Worm (Caenorhabditis elegans) whole organism, L1 larva: ENCODE results near the gene aptf-4.
A peak's percentile ranks its signal among the peaks of the same experiment; 100 is the strongest.

ENCODE experiments used
- aha-1 ChIP-seq: fragments of 150-350 bp; optimal IDR thresholded peaks from 2 replicates; lab custom pipeline; 2014; ENCODE audit warnings: missing biosample characterization, missing genetic modification characterization
- alr-1 ChIP-seq: fragments of 200-800 bp; sonication (Bioruptor generic); optimal IDR thresholded peaks from 2 replicates; lab custom pipeline; 2018; ENCODE audit warnings: borderline replicate concordance, mild to moderate bottlenecking, missing genetic modification characterization, missing compliant biosample characterization
- aly-2 ChIP-seq: fragments of 150-350 bp; optimal IDR thresholded peaks from 2 replicates; lab custom pipeline; 2014; ENCODE audit warnings: missing biosample characterization, missing genetic modification characterization
- ama-1 ChIP-seq: fragments of 150-350 bp; optimal IDR thresholded peaks from 2 replicates; lab custom pipeline; 2014
- blmp-1 ChIP-seq: fragments of 150-350 bp; optimal IDR thresholded peaks from 2 replicates; lab custom pipeline; 2014; ENCODE audit warnings: missing biosample characterization, missing genetic modification characterization
- ceh-63 ChIP-seq: fragments of 200-800 bp; sonication (Bioruptor generic); optimal IDR thresholded peaks from 2 replicates; lab custom pipeline; 2018; ENCODE audit warnings: mild to moderate bottlenecking, missing genetic modification characterization, missing compliant biosample characterization
- dsc-1 ChIP-seq: sonication (generic microtip); optimal IDR thresholded peaks from 2 replicates; lab custom pipeline; 2016; ENCODE audit warnings: mild to moderate bottlenecking, missing genetic modification characterization, missing compliant biosample characterization
- efl-3 ChIP-seq: fragments of 200-800 bp; sonication (Bioruptor generic); optimal IDR thresholded peaks from 2 replicates; lab custom pipeline; 2018; ENCODE audit warnings: mild to moderate bottlenecking, missing genetic modification characterization, missing compliant biosample characterization
- egl-13 ChIP-seq: sonication (generic microtip); optimal IDR thresholded peaks from 2 replicates; lab custom pipeline; 2016; ENCODE audit warnings: missing genotype, missing genetic modification reagents, missing genetic modification characterization, missing compliant biosample characterization
- elt-2 ChIP-seq: sonication (generic microtip); optimal IDR thresholded peaks from 2 replicates; lab custom pipeline; 2016; ENCODE audit warnings: missing genetic modification characterization, mild to moderate bottlenecking, inconsistent platforms, missing compliant biosample characterization, missing genetic modification reagents
- elt-3 ChIP-seq, 6 experiments: fragments of 150-350 bp in 1 of 6; sonication (generic microtip); optimal IDR thresholded peaks; 2 replicates each; lab custom pipeline; 2017 to 2018; ENCODE audit warnings: missing biosample characterization in 6 of 6, missing genetic modification characterization in 6 of 6, inconsistent platforms in 1 of 6
- ets-5 ChIP-seq: fragments of 200-800 bp; sonication (Bioruptor generic); IDR thresholded peaks from 2 replicates; pipeline ENCODE4 v1.3.6; 2022; ENCODE audit warnings: missing genetic modification characterization, missing compliant biosample characterization
- fkh-10 ChIP-seq: sonication (generic microtip); optimal IDR thresholded peaks from 2 replicates; lab custom pipeline; 2017; ENCODE audit warnings: missing biosample characterization, missing genetic modification reagents, missing genetic modification characterization
- fos-1 ChIP-seq: fragments of 150-350 bp; optimal IDR thresholded peaks from 2 replicates; lab custom pipeline; 2014; ENCODE audit warnings: missing biosample characterization, missing genetic modification characterization
- grh-1 ChIP-seq: fragments of 200-800 bp; sonication (Bioruptor generic); IDR thresholded peaks from 2 replicates; pipeline ENCODE4 v1.3.6; 2022; ENCODE audit warnings: missing genetic modification reagents, missing genetic modification characterization, missing compliant biosample characterization
- hlh-17 ChIP-seq: fragments of 200-800 bp; sonication (Bioruptor generic); optimal IDR thresholded peaks from 2 replicates; lab custom pipeline; 2018; ENCODE audit warnings: missing genetic modification characterization, mild to moderate bottlenecking, missing compliant biosample characterization, moderate library complexity, borderline replicate concordance
- hlh-4 ChIP-seq: sonication (generic microtip); optimal IDR thresholded peaks from 2 replicates; lab custom pipeline; 2016; ENCODE audit warnings: mild to moderate bottlenecking, missing genetic modification characterization, missing compliant biosample characterization
- hpl-2 ChIP-seq: fragments of 150-350 bp; optimal IDR thresholded peaks from 2 replicates; lab custom pipeline; 2014; ENCODE audit warnings: missing biosample characterization, missing genetic modification reagents, missing genetic modification characterization
- isw-1 ChIP-seq: fragments of 200-800 bp; sonication (Bioruptor generic); IDR thresholded peaks from 2 replicates; pipeline ENCODE4 v1.3.6; 2022; ENCODE audit warnings: missing genetic modification characterization, missing compliant biosample characterization
- lin-13 ChIP-seq: fragments of 150-350 bp; optimal IDR thresholded peaks from 2 replicates; lab custom pipeline; 2014; ENCODE audit warnings: missing biosample characterization, missing genetic modification reagents, missing genetic modification characterization
- lin-14 ChIP-seq: fragments of 200-800 bp; sonication (Bioruptor generic); optimal IDR thresholded peaks from 2 replicates; lab custom pipeline; 2018; ENCODE audit warnings: mild to moderate bottlenecking, missing genetic modification characterization, moderate library complexity, missing compliant biosample characterization
- lin-39 ChIP-seq: fragments of 150-350 bp; optimal IDR thresholded peaks from 2 replicates; lab custom pipeline; 2014; ENCODE audit warnings: missing biosample characterization, missing genetic modification reagents, missing genetic modification characterization
- lir-3 ChIP-seq: sonication (generic microtip); optimal IDR thresholded peaks from 2 replicates; lab custom pipeline; 2016; ENCODE audit warnings: mild to moderate bottlenecking, missing genetic modification characterization, moderate library complexity, missing compliant biosample characterization; ENCODE audit not compliant: poor library complexity
- lsy-2 ChIP-seq, 2 experiments: fragments of 150-350 bp; optimal IDR thresholded peaks; 2 replicates each; lab custom pipeline; 2014; ENCODE audit warnings: missing biosample characterization in 2 of 2, missing genetic modification characterization in 2 of 2
- mef-2 ChIP-seq: fragments of 150-350 bp; optimal IDR thresholded peaks from 2 replicates; lab custom pipeline; 2014; ENCODE audit warnings: missing biosample characterization, missing genetic modification characterization
- nhr-11 ChIP-seq: fragments of 150-350 bp; optimal IDR thresholded peaks from 2 replicates; lab custom pipeline; 2014; ENCODE audit warnings: missing biosample characterization, missing genetic modification characterization
- nhr-19 ChIP-seq: fragments of 200-800 bp; sonication (Bioruptor generic); conservative IDR thresholded peaks from 2 replicates; pipeline ENCODE4 v1.3.6; 2022; ENCODE audit warnings: missing genetic modification characterization, missing compliant biosample characterization
- nhr-20 ChIP-seq: sonication (generic microtip); optimal IDR thresholded peaks from 2 replicates; lab custom pipeline; 2016; ENCODE audit warnings: mild to moderate bottlenecking, missing genetic modification characterization, missing compliant biosample characterization
- nhr-71 ChIP-seq: sonication (generic microtip); optimal IDR thresholded peaks from 2 replicates; lab custom pipeline; 2016; ENCODE audit warnings: mild to moderate bottlenecking, missing genetic modification characterization, moderate library complexity, missing compliant biosample characterization
- nhr-77 ChIP-seq: fragments of 150-350 bp; optimal IDR thresholded peaks from 2 replicates; lab custom pipeline; 2014; ENCODE audit warnings: missing biosample characterization, missing genetic modification characterization
- nhr-90 ChIP-seq: sonication (generic microtip); optimal IDR thresholded peaks from 2 replicates; lab custom pipeline; 2016; ENCODE audit warnings: mild to moderate bottlenecking, missing genetic modification characterization, missing compliant biosample characterization; ENCODE audit not compliant: poor library complexity
- pag-3 ChIP-seq: sonication (generic microtip); optimal IDR thresholded peaks from 2 replicates; lab custom pipeline; 2017; ENCODE audit warnings: missing genetic modification characterization, mild to moderate bottlenecking, missing compliant biosample characterization, antibody characterized with exemption, borderline replicate concordance; ENCODE audit not compliant: insufficient read depth
- rnt-1 ChIP-seq: sonication (generic microtip); optimal IDR thresholded peaks from 2 replicates; lab custom pipeline; 2016; ENCODE audit warnings: mild to moderate bottlenecking, missing genetic modification characterization, moderate library complexity, missing compliant biosample characterization
- skn-1 ChIP-seq: fragments of 150-350 bp; optimal IDR thresholded peaks from 2 replicates; lab custom pipeline; 2014; ENCODE audit warnings: missing biosample characterization, missing genetic modification characterization
- snu-23 ChIP-seq: sonication (generic microtip); optimal IDR thresholded peaks from 2 replicates; lab custom pipeline; 2016; ENCODE audit warnings: missing genetic modification characterization, missing compliant biosample characterization
- swsn-7 ChIP-seq: sonication (generic microtip); optimal IDR thresholded peaks from 2 replicates; lab custom pipeline; 2016; ENCODE audit warnings: missing genetic modification characterization, missing compliant biosample characterization
- tbx-2 ChIP-seq: sonication (generic microtip); optimal IDR thresholded peaks from 2 replicates; lab custom pipeline; 2016; ENCODE audit warnings: missing genetic modification characterization, missing compliant biosample characterization
- tlp-1 ChIP-seq: fragments of 150-350 bp; optimal IDR thresholded peaks from 2 replicates; lab custom pipeline; 2014; ENCODE audit warnings: missing biosample characterization, missing genetic modification characterization
- unc-130 ChIP-seq: fragments of 150-350 bp; optimal IDR thresholded peaks from 2 replicates; lab custom pipeline; 2017; ENCODE audit warnings: missing biosample characterization, missing genetic modification characterization, inconsistent platforms
- unc-62 ChIP-seq: fragments of 150-350 bp; optimal IDR thresholded peaks from 2 replicates; lab custom pipeline; 2014; ENCODE audit warnings: missing biosample characterization, missing genetic modification reagents, missing genetic modification characterization
- xbp-1 ChIP-seq: sonication (generic microtip); optimal IDR thresholded peaks from 2 replicates; lab custom pipeline; 2016; ENCODE audit warnings: missing genetic modification characterization, missing compliant biosample characterization
- zag-1 ChIP-seq: fragments of 150-350 bp; optimal IDR thresholded peaks from 2 replicates; lab custom pipeline; 2014; ENCODE audit warnings: missing biosample characterization, missing genetic modification characterization
- ztf-11 ChIP-seq, 2 experiments: sonication (generic microtip); optimal IDR thresholded peaks; 2 replicates each; lab custom pipeline; 2016 to 2017; ENCODE audit warnings: missing genetic modification characterization in 2 of 2, missing biosample characterization in 1 of 2, missing compliant biosample characterization in 1 of 2

Gene aptf-4

ce11 chrII:8585921-8586320, 4.9 kb upstream of the aptf-4 start:
- TF ChIP-seq aha-1 (tag; lab: Kevin White, UChicago) (no peak), nhr-11 (tag; lab: Kevin White, UChicago) (no peak), zag-1 (tag; lab: Kevin White, UChicago) (no peak), fos-1 (tag; lab: Kevin White, UChicago) (no peak)

- no peak for TF ChIP-seq unc-130 (tag; lab: Kevin White, UChicago)
- TF ChIP-seq tbx-2 (tag; lab: Kevin White, UChicago) = peak; percentile 39
- TF ChIP-seq egl-13 (tag; lab: Kevin White, UChicago) = no peak
- peak; percentile 14 for TF ChIP-seq blmp-1 (tag; lab: Kevin White, UChicago)
- no peak for TF ChIP-seq rnt-1 (tag; lab: Kevin White, UChicago)
- TF ChIP-seq nhr-71 (tag; lab: Kevin White, UChicago) = peak; percentile 39
- TF ChIP-seq fos-1 (tag; lab: Kevin White, UChicago) = no peak
- no peak for TF ChIP-seq ceh-63 (GFP tag; lab: Kevin White, UChicago)
- TF ChIP-seq snu-23 = no peak
- TF ChIP-seq zag-1 (tag; lab: Kevin White, UChicago) = no peak
- TF ChIP-seq mef-2 = no peak
- no peak for TF ChIP-seq ets-5
- no peak for TF ChIP-seq elt-2 (tag; lab: Kevin White, UChicago)
- TF ChIP-seq nhr-90 = no peak
- no peak for TF ChIP-seq alr-1
- TF ChIP-seq fkh-10 (GFP tag; lab: Kevin White, UChicago) = peak; percentile 14
- no peak for TF ChIP-seq lir-3 (tag; lab: Kevin White, UChicago)
- no peak for TF ChIP-seq skn-1 (tag; lab: Kevin White, UChicago)
- TF ChIP-seq dsc-1 (tag; lab: Kevin White, UChicago) = no peak
- TF ChIP-seq pag-3 = no peak
- TF ChIP-seq efl-3 = no peak
- TF ChIP-seq aly-2 (tag; lab: Kevin White, UChicago) = no peak
- no peak for TF ChIP-seq hlh-17 (GFP tag; lab: Kevin White, UChicago)
- TF ChIP-seq lin-39 = no peak
- peak; percentile 73 for TF ChIP-seq lin-14 (GFP tag; lab: Kevin White, UChicago)
- no peak for TF ChIP-seq ama-1
- no peak for TF ChIP-seq tlp-1
- TF ChIP-seq unc-62 = no peak
- TF ChIP-seq xbp-1 = no peak
- no peak for TF ChIP-seq elt-3 (tag; optimal IDR thresholded peaks at IDR 0.05; lab: Kevin White, UChicago)
- no peak for TF ChIP-seq nhr-77 (tag; lab: Kevin White, UChicago)
- TF ChIP-seq lsy-2 (tag; optimal IDR thresholded peaks at IDR 0.05; lab: Kevin White, UChicago) = no peak
- TF ChIP-seq aha-1 (tag; lab: Kevin White, UChicago) = no peak
Observed at ce11 chrII:8587660-8588230, 3.0 kb upstream of the aptf-4 start.

ce11 chrII:8588442-8588841, 2.3 kb upstream of the aptf-4 start:
- TF ChIP-seq lin-13 (GFP tag; lab: Kevin White, UChicago) (no peak), grh-1 (GFP tag; lab: Robert Waterston, UW) (no peak), skn-1 (tag; lab: Kevin White, UChicago) (no peak), hlh-4 (tag; lab: Kevin White, UChicago) (no peak), nhr-20 (tag; lab: Kevin White, UChicago) (no peak), nhr-19 (GFP tag; lab: Robert Waterston, UW) (no peak), ama-1 (no peak), elt-2 (tag; lab: Kevin White, UChicago) (no peak), hpl-2 (no peak), ztf-11 (tag; optimal IDR thresholded peaks at IDR 0.05; lab: Kevin White, UChicago) (peak in 1 of 2 experiments; percentile 42), zag-1 (tag; lab: Kevin White, UChicago) (peak; percentile 35), isw-1 (no peak), swsn-7 (tag; lab: Kevin White, UChicago) (no peak), lin-14 (GFP tag; lab: Kevin White, UChicago) (peak; percentile 28), mef-2 (no peak)
